Worm (Caenorhabditis elegans) whole organism, midembryonic: Measurements from ENCODE around the gene F59A6.4.

ENCODE experiments used
- cog-1 ChIP-seq: sonication (generic microtip); optimal IDR thresholded peaks from 2 replicates; lab custom pipeline; 2016; ENCODE audit warnings: missing genetic modification characterization, missing compliant biosample characterization
- flt-1 ChIP-seq: fragments of 200-800 bp; sonication (Bioruptor generic); IDR thresholded peaks from 2 replicates; pipeline ENCODE4 v1.3.6; 2022; ENCODE audit warnings: missing genetic modification characterization, missing compliant biosample characterization
- klf-2 ChIP-seq: fragments of 200-800 bp; sonication (Bioruptor generic); conservative IDR thresholded peaks from 2 replicates; pipeline ENCODE4 v1.3.6; 2022; ENCODE audit warnings: missing genetic modification reagents, missing genetic modification characterization, missing compliant biosample characterization
- med-1 ChIP-seq: sonication (generic microtip); optimal IDR thresholded peaks from 2 replicates; lab custom pipeline; 2017; ENCODE audit warnings: missing genetic modification characterization, mild to moderate bottlenecking, missing compliant biosample characterization, antibody characterized with exemption, missing genetic modification reagents; ENCODE audit not compliant: insufficient read depth

DNA sequence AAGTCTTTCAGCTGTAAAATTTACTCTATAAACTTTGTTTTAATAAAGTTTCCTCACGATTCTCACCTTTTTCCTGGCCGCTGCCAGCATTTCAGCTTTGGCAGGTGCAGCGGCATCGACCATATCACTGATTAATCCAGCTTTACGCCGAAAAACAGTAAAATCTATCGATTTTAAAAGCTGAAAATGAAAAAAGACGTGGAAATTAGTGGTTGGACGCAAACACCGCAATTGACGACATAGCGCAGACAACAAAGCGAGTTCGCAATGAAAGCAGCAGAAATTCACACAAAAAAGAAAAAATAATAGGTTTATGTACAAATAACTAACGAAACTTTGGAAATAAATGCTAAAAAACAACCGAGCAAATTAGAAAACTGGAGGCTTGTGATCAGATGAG, 35.0 kb downstream of the F59A6.4 start, which contains the start of gene golg-2:
- no peak for TF ChIP-seq flt-1 (GFP tag; lab: Robert Waterston, UW)
- TF ChIP-seq med-1 = no peak
- TF ChIP-seq cog-1 (tag; lab: Kevin White, UChicago) = no peak
- no peak for TF ChIP-seq klf-2 (GFP tag; lab: Robert Waterston, UW)
